Fruit fly (Drosophila melanogaster) whole organism, embryonic: ENCODE results near the gene CG33293.
A peak's percentile ranks its signal among the peaks of the same experiment; 100 is the strongest.

Experiments
- BEAF-32 ChIP-seq: fragments of 200-800 bp; sonication (Bioruptor generic); optimal IDR thresholded peaks from 3 replicates; lab custom pipeline; 2017; ENCODE audit warnings: missing biosample characterization, missing genetic modification characterization, mild to moderate bottlenecking, moderate library complexity, missing genetic modification reagents
- CG11696 ChIP-seq: fragments of 200-800 bp; sonication (Bioruptor generic); IDR thresholded peaks from 2 replicates; pipeline ENCODE4 v1.3.6; 2022; ENCODE audit warnings: missing biosample characterization, missing genetic modification characterization
- CG12236 ChIP-seq: fragments of 200-800 bp; sonication (Bioruptor generic); optimal IDR thresholded peaks from 2 replicates; lab custom pipeline; 2016; ENCODE audit warnings: missing biosample characterization, missing genetic modification characterization
- CG13424 ChIP-seq: fragments of 200-800 bp; sonication (Bioruptor generic); optimal IDR thresholded peaks from 2 replicates; lab custom pipeline; 2019; ENCODE audit warnings: missing biosample characterization, mild to moderate bottlenecking, missing genetic modification characterization, moderate library complexity
- CG2116 ChIP-seq: fragments of 200-800 bp; sonication (Bioruptor generic); optimal IDR thresholded peaks from 3 replicates; lab custom pipeline; 2018; ENCODE audit warnings: missing biosample characterization, mild to moderate bottlenecking, missing genetic modification characterization
- CG30403 ChIP-seq: fragments of 200-800 bp; sonication (Bioruptor generic); optimal IDR thresholded peaks from 3 replicates; lab custom pipeline; 2016; ENCODE audit warnings: missing biosample characterization, missing genetic modification characterization
- CG34376 ChIP-seq: fragments of 200-800 bp; sonication (Bioruptor generic); optimal IDR thresholded peaks from 2 replicates; lab custom pipeline; 2018; ENCODE audit warnings: missing biosample characterization, mild to moderate bottlenecking, missing genetic modification characterization
- CG3726 ChIP-seq: fragments of 200-800 bp; sonication (Bioruptor generic); IDR thresholded peaks from 3 replicates; pipeline ENCODE4, ENCODE4 v1.3.6; 2022; ENCODE audit warnings: missing biosample characterization, missing genetic modification characterization
- CG3838 ChIP-seq: fragments of 200-800 bp; sonication (Bioruptor generic); optimal IDR thresholded peaks from 3 replicates; lab custom pipeline; 2016; ENCODE audit warnings: missing biosample characterization, missing genetic modification characterization
- CG3995 ChIP-seq: fragments of 200-800 bp; sonication (Bioruptor generic); optimal IDR thresholded peaks from 3 replicates; lab custom pipeline; 2016; ENCODE audit warnings: missing biosample characterization, missing genetic modification characterization
- CG6683 ChIP-seq: fragments of 200-800 bp; sonication (Bioruptor generic); optimal IDR thresholded peaks from 2 replicates; lab custom pipeline; 2017; ENCODE audit warnings: missing biosample characterization, mild to moderate bottlenecking, missing genetic modification characterization, missing genetic modification reagents
- CG7357 ChIP-seq: fragments of 200-800 bp; sonication (Bioruptor generic); IDR thresholded peaks from 3 replicates; pipeline ENCODE4 v1.3.6; 2022; ENCODE audit warnings: missing biosample characterization, missing genetic modification characterization
- CG7745 ChIP-seq: fragments of 200-800 bp; sonication (Bioruptor generic); optimal IDR thresholded peaks from 2 replicates; lab custom pipeline; 2018; ENCODE audit warnings: missing biosample characterization, mild to moderate bottlenecking, missing genetic modification characterization, moderate library complexity
- CG7786 ChIP-seq: fragments of 200-800 bp; sonication (Bioruptor generic); optimal IDR thresholded peaks from 2 replicates; lab custom pipeline; 2016; ENCODE audit warnings: missing biosample characterization, missing genetic modification characterization
- CG8089 ChIP-seq: fragments of 200-800 bp; sonication (Bioruptor generic); optimal IDR thresholded peaks from 3 replicates; lab custom pipeline; 2016; ENCODE audit warnings: missing biosample characterization, missing genetic modification characterization
- CG8765 ChIP-seq: fragments of 200-800 bp; sonication (Bioruptor generic); IDR thresholded peaks from 2 replicates; pipeline ENCODE4 v1.3.6; 2022; ENCODE audit warnings: missing biosample characterization, missing genetic modification characterization
- CoRest ChIP-seq: fragments of 200-800 bp; sonication (Bioruptor generic); optimal IDR thresholded peaks from 3 replicates; lab custom pipeline; 2018; ENCODE audit warnings: missing biosample characterization, mild to moderate bottlenecking, missing genetic modification characterization, moderate library complexity
- D19A ChIP-seq: fragments of 200-800 bp; optimal IDR thresholded peaks from 3 replicates; lab custom pipeline; 2019; ENCODE audit warnings: missing biosample characterization, mild to moderate bottlenecking, missing genetic modification characterization, moderate library complexity
- E2f1 ChIP-seq: fragments of 200-800 bp; sonication (Bioruptor generic); IDR thresholded peaks from 2 replicates; pipeline ENCODE4 v1.3.6; 2022; ENCODE audit warnings: missing biosample characterization, missing genetic modification characterization
- Fer2 ChIP-seq: fragments of 200-800 bp; sonication (Bioruptor generic); optimal IDR thresholded peaks from 2 replicates; lab custom pipeline; 2018; ENCODE audit warnings: missing biosample characterization, mild to moderate bottlenecking, missing genetic modification characterization, moderate library complexity
- H2.0 ChIP-seq: fragments of 200-800 bp; sonication (Bioruptor generic); IDR thresholded peaks from 2 replicates; pipeline ENCODE4 v1.3.6; 2022; ENCODE audit warnings: missing biosample characterization, missing genetic modification characterization
- HLH3B ChIP-seq: fragments of 200-800 bp; sonication (Bioruptor generic); IDR thresholded peaks from 2 replicates; pipeline ENCODE4 v1.3.6; 2022; ENCODE audit warnings: missing biosample characterization, missing genetic modification characterization
- HLH54F ChIP-seq: fragments of 200-800 bp; sonication (Bioruptor generic); optimal IDR thresholded peaks from 3 replicates; lab custom pipeline; 2016; ENCODE audit warnings: missing biosample characterization, missing genetic modification characterization
- Lim3 ChIP-seq: fragments of 200-800 bp; sonication (Bioruptor generic); IDR thresholded peaks from 2 replicates; pipeline ENCODE4 v1.3.6; 2022; ENCODE audit warnings: missing biosample characterization, missing genetic modification characterization
- Nf-YC ChIP-seq: fragments of 200-800 bp; optimal IDR thresholded peaks from 3 replicates; lab custom pipeline; 2019; ENCODE audit warnings: missing biosample characterization, mild to moderate bottlenecking, missing genetic modification characterization, moderate library complexity
- NfI ChIP-seq: fragments of 200-800 bp; sonication (Bioruptor generic); optimal IDR thresholded peaks from 3 replicates; lab custom pipeline; 2018; ENCODE audit warnings: missing biosample characterization, mild to moderate bottlenecking, missing genetic modification characterization, moderate library complexity
- Opbp ChIP-seq: fragments of 200-800 bp; sonication (Bioruptor generic); IDR thresholded peaks from 3 replicates; pipeline ENCODE4 v1.3.6; 2022; ENCODE audit warnings: missing biosample characterization, missing genetic modification characterization; ENCODE audit not compliant: partially characterized antibody
- Ptx1 ChIP-seq: fragments of 200-800 bp; sonication (Bioruptor generic); IDR thresholded peaks from 2 replicates; pipeline ENCODE4 v1.3.6; 2022; ENCODE audit warnings: missing biosample characterization, missing genetic modification characterization
- Ravus ChIP-seq: fragments of 200-800 bp; sonication (Bioruptor generic); IDR thresholded peaks from 2 replicates; pipeline ENCODE4 v1.3.6; 2022; ENCODE audit warnings: missing biosample characterization, missing genetic modification characterization
- Usf ChIP-seq: fragments of 200-800 bp; sonication (Bioruptor generic); optimal IDR thresholded peaks from 2 replicates; lab custom pipeline; 2017; ENCODE audit warnings: missing genotype, missing biosample characterization, missing genetic modification characterization
- al ChIP-seq: fragments of 200-800 bp; sonication (Bioruptor generic); IDR thresholded peaks from 2 replicates; pipeline ENCODE4 v1.3.6; 2022; ENCODE audit warnings: missing biosample characterization, missing genetic modification characterization
- amos ChIP-seq: fragments of 200-800 bp; sonication (Bioruptor generic); IDR thresholded peaks from 2 replicates; pipeline ENCODE4 v1.3.6; 2022; ENCODE audit warnings: missing biosample characterization, missing genetic modification characterization; ENCODE audit not compliant: partially characterized antibody
- br ChIP-seq: fragments of >200 bp; optimal IDR thresholded peaks from 2 replicates; lab custom pipeline; 2017
- cas ChIP-seq: fragments of 200-800 bp; sonication (Bioruptor generic); IDR thresholded peaks from 2 replicates; pipeline ENCODE4 v1.3.6; 2022; ENCODE audit warnings: missing biosample characterization, missing genetic modification characterization
- cato ChIP-seq: fragments of 200-800 bp; sonication (Bioruptor generic); optimal IDR thresholded peaks from 2 replicates; lab custom pipeline; 2016; ENCODE audit warnings: missing biosample characterization, missing genetic modification characterization, borderline replicate concordance
- cg ChIP-seq: fragments of 200-800 bp; sonication (Bioruptor generic); optimal IDR thresholded peaks from 3 replicates; lab custom pipeline; 2019; ENCODE audit warnings: missing biosample characterization, mild to moderate bottlenecking, missing genetic modification characterization, moderate library complexity
- ewg ChIP-seq: fragments of 200-800 bp; sonication (Bioruptor generic); optimal IDR thresholded peaks from 3 replicates; lab custom pipeline; 2017; ENCODE audit warnings: mild to moderate bottlenecking, missing biosample characterization, missing genetic modification reagents, missing genetic modification characterization
- grau ChIP-seq: fragments of 200-800 bp; optimal IDR thresholded peaks from 3 replicates; lab custom pipeline; 2019; ENCODE audit warnings: missing biosample characterization, mild to moderate bottlenecking, missing genetic modification characterization, moderate library complexity
- gsb ChIP-seq: fragments of 200-800 bp; sonication (Bioruptor generic); IDR thresholded peaks from 2 replicates; pipeline ENCODE4 v1.3.6; 2022; ENCODE audit warnings: missing biosample characterization, missing genetic modification characterization
- jumu ChIP-seq: fragments of 200-800 bp; sonication (Bioruptor generic); optimal IDR thresholded peaks from 3 replicates; lab custom pipeline; 2016; ENCODE audit warnings: missing biosample characterization, missing genetic modification characterization
- lov ChIP-seq, 2 experiments: fragments of 200-800 bp in 1 of 2; fragments of >200 bp in 1 of 2; sonication (Bioruptor generic) in 1 of 2; IDR thresholded peaks in 1 of 2; optimal IDR thresholded peaks in 1 of 2; 2 replicates in 1 of 2; 3 replicates in 1 of 2; pipeline versions ENCODE4 v1.3.6 to Lab custom; 2017 to 2022; ENCODE audit warnings: missing biosample characterization in 1 of 2, missing genetic modification characterization in 1 of 2
- onecut ChIP-seq: fragments of 200-800 bp; sonication (Bioruptor generic); IDR thresholded peaks from 2 replicates; pipeline ENCODE4 v1.3.6; 2022; ENCODE audit warnings: missing biosample characterization, missing genetic modification characterization
- pzg ChIP-seq: fragments of 200-800 bp; sonication (Bioruptor generic); optimal IDR thresholded peaks from 3 replicates; lab custom pipeline; 2018; ENCODE audit warnings: missing biosample characterization, mild to moderate bottlenecking, missing genetic modification characterization, moderate library complexity
- shn ChIP-seq: fragments of 200-800 bp; sonication (Bioruptor generic); optimal IDR thresholded peaks from 3 replicates; lab custom pipeline; 2016; ENCODE audit warnings: missing biosample characterization, missing genetic modification characterization
- sima ChIP-seq: fragments of 200-800 bp; sonication (Bioruptor generic); optimal IDR thresholded peaks from 2 replicates; lab custom pipeline; 2016; ENCODE audit warnings: missing biosample characterization, missing genetic modification characterization
- sna ChIP-seq: fragments of 200-800 bp; sonication (Bioruptor generic); IDR thresholded peaks from 2 replicates; pipeline ENCODE4 v1.3.6; 2022; ENCODE audit warnings: missing biosample characterization, missing genetic modification characterization; ENCODE audit not compliant: partially characterized antibody
- sqz ChIP-seq: fragments of 200-800 bp; sonication (Bioruptor generic); optimal IDR thresholded peaks from 3 replicates; lab custom pipeline; 2018; ENCODE audit warnings: missing biosample characterization, mild to moderate bottlenecking, missing genetic modification characterization
- tio ChIP-seq: fragments of 200-800 bp; sonication (Bioruptor generic); optimal IDR thresholded peaks from 2 replicates; lab custom pipeline; 2017; ENCODE audit warnings: missing biosample characterization, missing genetic modification characterization, inconsistent platforms
- tll ChIP-seq, 2 experiments: fragments of 200-800 bp in 1 of 2; fragments of >200 bp in 1 of 2; sonication (Bioruptor generic) in 1 of 2; optimal IDR thresholded peaks; 2 replicates each; lab custom pipeline; 2017 to 2019; ENCODE audit warnings: missing biosample characterization in 2 of 2, missing genetic modification characterization in 2 of 2, mild to moderate bottlenecking in 1 of 2, moderate library complexity in 1 of 2
- tx ChIP-seq: fragments of 200-800 bp; sonication (Bioruptor generic); optimal IDR thresholded peaks from 2 replicates; lab custom pipeline; 2016; ENCODE audit warnings: missing biosample characterization, missing genetic modification characterization

CG33293 gene

DNA sequence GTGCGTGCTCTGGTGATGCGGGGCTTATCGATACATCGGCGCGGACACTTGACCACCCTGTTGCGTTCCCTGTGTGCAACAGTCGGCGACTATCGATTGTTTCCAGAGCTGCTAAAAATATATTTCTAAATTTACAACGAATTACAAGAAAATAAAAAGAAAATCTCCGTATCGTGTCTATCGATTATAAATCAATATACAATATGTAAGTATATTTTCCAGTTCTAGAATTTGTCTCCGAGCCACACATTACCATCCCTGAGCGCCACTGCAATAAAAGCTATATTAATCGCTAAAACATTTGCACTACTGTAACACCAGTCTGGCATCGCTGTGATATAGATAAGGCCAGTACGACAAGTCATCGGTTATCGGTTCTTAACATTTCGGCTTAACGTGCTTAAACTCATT, 8.3 kb downstream of the CG33293 start, which contains the start of the genes Kat60 and Mms19 (continued):
- TF ChIP-seq CG6683 (GFP tag; lab: Kevin White, UChicago) (no peak), CG30403 (GFP tag; lab: Kevin White, UChicago) (peak; percentile 82), Usf (GFP tag; lab: Kevin White, UChicago) (peak; percentile 32), CG8089 (GFP tag; lab: Kevin White, UChicago) (peak; percentile 38), D19A (no peak), CG13424 (peak; percentile 61), CG11696 (GFP tag; lab: Robert Waterston, UW) (no peak), tio (GFP tag; lab: Kevin White, UChicago) (peak; percentile 31), cato (GFP tag; lab: Kevin White, UChicago) (peak; percentile 58), al (GFP tag; lab: Robert Waterston, UW) (peak; percentile 67), tll (GFP tag; optimal IDR thresholded peaks at IDR 0.05; lab: Kevin White, UChicago) (peak in 1 of 2 experiments; percentile 97), jumu (GFP tag; lab: Kevin White, UChicago) (peak; percentile 60), sna (GFP tag; lab: Robert Waterston, UW) (peak; percentile 90), E2f1 (GFP tag; lab: Robert Waterston, UW) (peak; percentile 62; the same call in 1 of the 2 replicates), grau (no peak), CG7745 (tag; lab: Kevin White, UChicago) (no peak), CG8765 (GFP tag; lab: Robert Waterston, UW) (peak; percentile 52; the same call in 1 of the 2 replicates), Opbp (GFP tag; lab: Robert Waterston, UW) (peak; percentile 86), onecut (0 out of 2 replicates have a peak, but pooled peaks have one; percentile 17), BEAF-32 (GFP tag; lab: Kevin White, UChicago) (peak; percentile 100), cg (GFP tag; lab: Kevin White, UChicago) (no peak), amos (peak; percentile 96), tx (peak; percentile 60), sqz (GFP tag; lab: Kevin White, UChicago) (no peak), CG12236 (no peak), ewg (GFP tag; lab: Kevin White, UChicago) (peak; percentile 26), sima (GFP tag; lab: Kevin White, UChicago) (no peak), CG3995 (GFP tag; lab: Kevin White, UChicago) (peak; percentile 60), H2.0 (GFP tag; lab: Robert Waterston, UW) (peak; percentile 50; the same call in 1 of the 2 replicates), pzg (peak; percentile 88), CG7786 (peak; percentile 35), NfI (GFP tag; lab: Kevin White, UChicago) (peak; percentile 40), CG34376 (peak; percentile 36), CG7357 (GFP tag; lab: Robert Waterston, UW) (peak; percentile 53; the same call in 1 of the 3 replicates), shn (peak; percentile 65), Ptx1 (GFP tag; lab: Robert Waterston, UW) (peak; percentile 84), CG2116 (peak; percentile 97), HLH54F (peak; percentile 75), br (lab: Kevin White, UChicago) (no peak), Fer2 (tag; lab: Kevin White, UChicago) (peak; percentile 20), Nf-YC (tag; lab: Kevin White, UChicago) (no peak), CG3838 (GFP tag; lab: Kevin White, UChicago) (peak; percentile 78), HLH3B (peak; percentile 39; the same call in 1 of the 2 replicates), Ravus (GFP tag; lab: Robert Waterston, UW) (peak; percentile 8; the same call in 1 of the 2 replicates), gsb (GFP tag; lab: Robert Waterston, UW) (no peak), CoRest (tag; lab: Kevin White, UChicago) (peak; percentile 75), CG3726 (0 out of 3 replicates have a peak, but pooled peaks have one; percentile 11), cas (GFP tag; lab: Robert Waterston, UW) (peak; percentile 66), lov (optimal IDR thresholded peaks at IDR 0.05; lab: Kevin White, UChicago) (no peak), lov (GFP tag; IDR thresholded peaks at IDR 0.05; lab: Robert Waterston, UW) (0 out of 3 replicates have a peak, but pooled peaks have one; percentile 24), Lim3 (no peak)
